Worm (Caenorhabditis elegans) whole organism, L4/young adult: ENCODE measurements around the gene T21D12.14.

Source experiments
- W03F9.2 ChIP-seq: fragments of 150-350 bp; optimal IDR thresholded peaks from 2 replicates; lab custom pipeline; 2014; ENCODE audit warnings: missing biosample characterization, missing genetic modification characterization
- dao-5 ChIP-seq: sonication (generic microtip); optimal IDR thresholded peaks from 2 replicates; lab custom pipeline; 2016; ENCODE audit warnings: missing genotype, missing genetic modification characterization, moderate library complexity, missing compliant biosample characterization
- him-1 ChIP-seq: sonication (generic microtip); optimal IDR thresholded peaks from 2 replicates; lab custom pipeline; 2016; ENCODE audit warnings: missing genotype, missing genetic modification reagents, missing genetic modification characterization, missing compliant biosample characterization

Gene T21D12.14

ce11 chrIV:288027-288426 is at the start of gene T21D12.14:
Gene T21D12.14, minus strand, starts transcription at chrIV:288127.
- TF ChIP-seq him-1 (tag; lab: Kevin White, UChicago): no peak
- TF ChIP-seq W03F9.2 (tag; lab: Kevin White, UChicago): no peak
- no peak for TF ChIP-seq dao-5

ce11 chrIV:337128-337646 is 49.3 kb upstream of the T21D12.14 start, which contains the start of gene pxmp-4:
Gene pxmp-4, minus strand, starts transcription at chrIV:337178.
- TF ChIP-seq dao-5: no peak
- TF ChIP-seq him-1 (tag; lab: Kevin White, UChicago): no peak
- TF ChIP-seq W03F9.2 (tag; lab: Kevin White, UChicago): peak; percentile 41

DNA sequence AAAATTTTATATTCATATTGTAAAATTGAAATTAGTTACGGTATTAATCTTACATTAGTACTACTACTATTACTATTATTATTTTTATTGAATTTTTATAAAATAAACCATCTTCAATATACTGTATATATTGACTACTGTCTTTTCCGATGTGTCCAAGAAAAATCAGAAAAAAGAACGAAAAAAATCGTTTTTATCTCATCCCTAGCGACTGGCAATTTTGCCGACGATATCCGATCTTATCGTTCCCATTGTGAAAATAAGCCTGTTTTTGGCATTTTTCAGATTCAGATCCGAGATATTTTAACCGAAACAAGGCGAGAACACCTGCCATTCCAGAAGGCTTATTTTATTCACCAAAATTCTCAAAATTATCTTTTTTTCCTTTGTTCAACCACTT is 42.6 kb upstream of the T21D12.14 start, which contains the start of gene F18F11.4:
Gene F18F11.4 (plus strand): TSS at position 301 of the 400 bp plus-strand sequence.
- no peak for TF ChIP-seq him-1 (tag; lab: Kevin White, UChicago)
- no peak for TF ChIP-seq dao-5
- no peak for TF ChIP-seq W03F9.2 (tag; lab: Kevin White, UChicago)

DNA sequence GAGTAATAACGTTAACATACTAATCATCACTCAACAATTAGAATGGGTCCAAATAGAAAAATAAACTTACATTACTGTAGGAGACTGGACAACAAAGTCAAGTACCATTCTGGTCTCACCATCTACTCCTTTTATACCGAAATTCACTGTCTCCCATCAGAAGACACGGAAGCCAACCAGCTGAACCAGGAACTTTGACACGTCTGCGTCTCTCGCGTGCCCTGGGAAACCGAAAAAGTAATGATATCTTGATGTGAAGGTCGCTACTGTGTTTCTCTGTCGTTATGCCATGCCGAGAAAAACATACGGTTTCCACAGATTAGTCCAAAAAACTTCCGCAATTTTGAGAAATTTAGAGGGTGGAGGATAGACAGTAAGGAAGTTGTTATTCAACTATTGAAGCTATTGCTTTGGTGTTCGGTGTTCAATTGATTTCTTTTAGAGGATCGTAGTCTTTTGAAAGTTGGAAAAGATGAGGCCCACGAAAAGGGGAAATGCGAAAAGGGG is 38.7 kb upstream of the T21D12.14 start, which contains the start of gene col-101:
Gene col-101 (minus strand): TSS at position 457 of the 507 bp plus-strand sequence.
- TF ChIP-seq dao-5 (no peak), him-1 (tag; lab: Kevin White, UChicago) (no peak), W03F9.2 (tag; lab: Kevin White, UChicago) (no peak)

DNA sequence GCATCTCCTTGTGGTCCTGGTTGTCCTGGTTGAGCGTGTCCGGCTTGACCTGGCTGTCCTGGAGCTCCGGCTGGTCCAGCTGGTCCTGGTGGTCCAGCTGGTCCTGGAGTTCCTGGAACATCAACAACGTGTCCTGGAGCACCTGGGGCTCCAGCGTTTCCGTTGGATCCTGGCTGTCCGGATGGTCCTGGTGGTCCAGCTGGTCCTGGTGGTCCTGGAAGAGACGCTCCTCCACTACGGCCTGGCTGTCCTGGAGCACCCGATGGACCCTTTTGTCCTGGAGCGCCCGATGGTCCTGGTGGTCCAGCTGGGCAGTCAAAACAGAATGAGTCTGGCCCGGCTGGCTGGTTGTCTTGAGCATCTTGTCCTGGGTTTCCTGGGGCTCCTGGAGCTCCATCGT is 37.7 kb upstream of the T21D12.14 start:
- TF ChIP-seq dao-5 (no peak), him-1 (tag; lab: Kevin White, UChicago) (no peak), W03F9.2 (tag; lab: Kevin White, UChicago) (no peak)

- TF ChIP-seq dao-5: no peak
- no peak for TF ChIP-seq W03F9.2 (tag; lab: Kevin White, UChicago)
- TF ChIP-seq him-1 (tag; lab: Kevin White, UChicago): no peak
Observed at ce11 chrIV:324759-325158, 36.8 kb upstream of the T21D12.14 start, which contains the start of gene drl-1. Gene drl-1, plus strand, starts transcription at chrIV:325059.

- TF ChIP-seq dao-5: peak; percentile 81
- TF ChIP-seq W03F9.2 (tag; lab: Kevin White, UChicago): peak; percentile 47
- TF ChIP-seq him-1 (tag; lab: Kevin White, UChicago): no peak
Observed at ce11 chrIV:322497-322896, 34.6 kb upstream of the T21D12.14 start, which contains the start of gene grl-26. Gene grl-26, minus strand, starts transcription at chrIV:322814.

DNA sequence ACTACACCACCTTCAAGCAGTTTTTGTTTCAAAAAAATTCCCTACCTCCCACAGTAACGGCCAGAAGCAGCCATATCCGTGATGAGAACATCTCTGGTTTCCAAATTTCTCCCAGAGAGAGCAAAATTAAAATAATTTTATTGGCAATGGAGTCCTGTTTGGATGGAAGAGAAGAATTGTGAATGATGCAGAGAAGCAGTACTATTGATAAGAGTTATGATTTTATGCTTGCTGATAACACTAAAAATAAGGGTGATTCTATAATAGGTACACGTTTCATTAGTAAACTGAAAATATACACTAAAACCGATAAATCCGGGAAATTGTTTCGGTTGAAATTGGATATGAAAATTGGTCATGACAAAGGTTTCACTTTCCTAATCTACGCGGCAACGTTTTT is 32.5 kb upstream of the T21D12.14 start, which contains the start of gene dsc-4:
Gene dsc-4 (minus strand): TSS at position 165 of the 400 bp plus-strand sequence.
- TF ChIP-seq W03F9.2 (tag; lab: Kevin White, UChicago): no peak
- no peak for TF ChIP-seq him-1 (tag; lab: Kevin White, UChicago)
- TF ChIP-seq dao-5: no peak

ce11 chrIV:319654-320053 is 31.7 kb upstream of the T21D12.14 start:
- TF ChIP-seq W03F9.2 (tag; lab: Kevin White, UChicago) (no peak), dao-5 (no peak), him-1 (tag; lab: Kevin White, UChicago) (no peak)

DNA sequence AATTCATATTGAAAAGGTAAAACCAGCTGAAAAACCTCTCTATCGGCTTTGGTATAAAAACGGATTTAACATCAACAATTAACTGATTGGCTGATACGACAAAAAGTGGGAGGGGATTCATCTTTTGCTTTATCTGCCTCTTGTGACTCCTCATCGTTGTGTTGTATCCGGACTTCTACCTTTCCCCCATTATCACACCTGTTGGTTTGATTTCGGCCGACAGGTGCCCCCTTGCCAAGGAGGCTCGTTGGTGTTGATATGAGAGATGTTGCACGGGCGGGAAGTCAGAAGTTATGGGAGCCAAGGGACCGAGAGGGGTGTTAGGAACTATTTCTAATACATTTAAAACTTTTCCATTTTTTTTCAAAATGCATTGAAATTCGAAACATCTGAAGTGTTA is 26.5 kb upstream of the T21D12.14 start:
- TF ChIP-seq him-1 (tag; lab: Kevin White, UChicago) (no peak), dao-5 (no peak)

DNA sequence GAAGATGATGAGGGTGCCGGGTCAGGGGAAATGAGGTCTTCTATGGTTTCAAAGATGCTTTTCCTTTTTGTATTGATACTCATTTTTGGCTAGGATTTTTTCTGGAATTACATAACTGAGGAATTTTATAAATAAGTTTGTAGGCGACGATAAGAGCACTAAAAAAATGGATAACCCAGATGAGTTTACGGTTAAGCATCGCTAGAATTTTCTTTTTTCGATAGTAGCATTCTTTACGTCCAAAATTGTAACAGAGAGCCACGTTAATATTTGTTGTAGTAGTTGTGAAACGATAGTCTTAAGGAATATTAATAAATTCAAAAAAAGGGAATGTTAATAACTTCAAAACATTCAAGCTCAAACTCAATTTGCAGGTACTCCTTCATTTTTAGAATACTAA is 25.7 kb upstream of the T21D12.14 start, which contains the start of gene snai-1:
Gene snai-1 (minus strand): TSS at position 101 of the 400 bp plus-strand sequence.
- TF ChIP-seq dao-5 (no peak), him-1 (tag; lab: Kevin White, UChicago) (no peak), W03F9.2 (tag; lab: Kevin White, UChicago) (no peak)

DNA sequence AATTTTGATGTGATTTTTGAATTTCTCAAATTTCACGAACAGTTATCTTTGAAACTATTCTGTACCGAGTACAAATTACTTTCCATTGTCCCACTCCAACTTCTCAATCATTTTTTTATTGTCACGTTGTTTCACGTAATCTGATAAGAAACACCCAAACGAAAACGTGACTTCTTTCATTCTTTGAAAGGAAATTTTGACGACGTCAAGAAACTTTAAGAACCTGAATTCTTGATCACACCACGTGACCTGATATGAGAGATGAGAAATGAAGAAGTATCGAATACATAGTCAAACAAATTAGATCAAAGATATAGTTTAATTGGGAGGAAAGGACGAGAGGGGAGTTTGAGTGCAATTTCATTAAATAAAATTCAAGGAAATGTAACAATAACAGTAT is 21.6 kb upstream of the T21D12.14 start:
- TF ChIP-seq dao-5: no peak
- no peak for TF ChIP-seq him-1 (tag; lab: Kevin White, UChicago)
- TF ChIP-seq W03F9.2 (tag; lab: Kevin White, UChicago): no peak

- TF ChIP-seq dao-5: no peak
- TF ChIP-seq him-1 (tag; lab: Kevin White, UChicago): no peak
- no peak for TF ChIP-seq W03F9.2 (tag; lab: Kevin White, UChicago)
Observed at ce11 chrIV:307205-307604, 19.3 kb upstream of the T21D12.14 start, which contains the start of gene swt-1. Gene swt-1, plus strand, starts transcription at chrIV:307505.

DNA sequence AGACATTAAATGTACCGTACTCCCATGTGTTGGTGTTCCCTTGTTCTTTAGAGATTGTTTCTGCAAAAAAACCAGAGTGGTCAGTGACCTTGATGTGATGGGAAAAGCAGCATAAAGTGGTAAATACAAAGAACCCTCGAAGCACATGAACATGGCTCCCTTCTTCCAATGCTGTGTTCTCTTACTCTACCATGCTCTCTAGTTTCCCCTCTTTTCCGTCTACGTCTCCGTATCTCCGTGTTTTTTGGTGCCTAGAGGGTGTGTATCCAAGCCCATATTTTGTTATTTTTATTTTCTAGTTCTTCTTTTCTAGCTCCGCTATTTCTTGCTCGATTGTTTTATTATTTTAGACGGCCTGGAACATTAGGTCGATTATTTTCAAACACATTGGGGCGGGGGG is 18.6 kb upstream of the T21D12.14 start:
- no peak for TF ChIP-seq him-1 (tag; lab: Kevin White, UChicago)
- TF ChIP-seq dao-5: no peak
- no peak for TF ChIP-seq W03F9.2 (tag; lab: Kevin White, UChicago)
